Fruit fly (Drosophila melanogaster) whole organism, wandering third instar larva: ENCODE results near the gene SP555.

Experiments
- CG9705 ChIP-seq: fragments of 200-800 bp; sonication (Bioruptor generic); optimal IDR thresholded peaks from 2 replicates; lab custom pipeline; 2018; ENCODE audit warnings: missing biosample characterization, mild to moderate bottlenecking, missing genetic modification characterization
- Dif ChIP-seq: fragments of 200-275, 200-300 bp; sonication (Bioruptor generic); optimal IDR thresholded peaks from 2 replicates; lab custom pipeline; 2018; ENCODE audit warnings: missing biosample characterization, missing genetic modification characterization; ENCODE audit not compliant: partially characterized antibody
- GATAd ChIP-seq: sonication (Bioruptor generic); optimal IDR thresholded peaks from 2 replicates; lab custom pipeline; 2016; ENCODE audit warnings: missing biosample characterization, missing genetic modification characterization
- Rel ChIP-seq, 2 experiments: fragments of 200-800 bp; sonication (Bioruptor generic) in 1 of 2; optimal IDR thresholded peaks; 2 replicates in 1 of 2; 3 replicates in 1 of 2; lab custom pipeline; 2016 to 2019; ENCODE audit warnings: mild to moderate bottlenecking in 2 of 2, missing biosample characterization in 2 of 2, missing genetic modification characterization in 2 of 2, moderate library complexity in 1 of 2
- sv ChIP-seq: fragments of 200-800 bp; sonication (Bioruptor generic); optimal IDR thresholded peaks from 3 replicates; lab custom pipeline; 2016; ENCODE audit warnings: missing biosample characterization, missing genetic modification characterization

- TF ChIP-seq Rel (GFP tag; optimal IDR thresholded peaks at IDR 0.05; lab: Kevin White, UChicago) (no peak), Rel (tag; optimal IDR thresholded peaks at IDR 0.05; lab: Kevin White, UChicago) (no peak), GATAd (no peak), sv (no peak), CG9705 (GFP tag; lab: Kevin White, UChicago) (no peak), Dif (no peak)
These were observed 7.0 kb upstream of the SP555 start for dm6 chr2L:5030535-5030934.
